In genomic region chrIII:5557246-5557819, ce11 we compare ENCODE assay signal across 2 worm cellular contexts.
A peak's percentile ranks its signal among the peaks of the same experiment; 100 is the strongest.
TF ChIP-seq lines count a peak whose summit lies in the region.

Gene rpc-2, plus strand, starts transcription at chrIII:5557365.

TF ChIP-seq in whole organism, L4 larva, 104 proteins besides CTCF, POLR2A, EP300 and RAD21 (continued from another document and continues in another):
- TF ChIP-seq lim-7 (GFP tag; IDR thresholded peaks at IDR 0.05; lab: Robert Waterston, UW) (peak; percentile 18; the same call in 1 of the 2 replicates), dmd-9 (GFP tag; IDR thresholded peaks at IDR 0.05; lab: Robert Waterston, UW) (no peak), F37D6.2 (tag; optimal IDR thresholded peaks at IDR 0.05; lab: Kevin White, UChicago) (no peak), zip-2 (tag; optimal IDR thresholded peaks at IDR 0.05; lab: Kevin White, UChicago) (no peak), fos-1 (tag; optimal IDR thresholded peaks at IDR 0.05; lab: Kevin White, UChicago) (no peak), nhr-6 (tag; optimal IDR thresholded peaks at IDR 0.05; lab: Kevin White, UChicago) (no peak), daf-12 (tag; optimal IDR thresholded peaks at IDR 0.05; lab: Kevin White, UChicago) (no peak), attf-4 (tag; optimal IDR thresholded peaks at IDR 0.05; lab: Kevin White, UChicago) (no peak), zfp-3 (GFP tag; conservative IDR thresholded peaks at IDR 0.05; lab: Robert Waterston, UW) (no peak; the same call in 1 of the 2 replicates), tra-1 (GFP tag; IDR thresholded peaks at IDR 0.05; lab: Robert Waterston, UW) (peak; percentile 23; the same call in 1 of the 2 replicates), F10B5.3 (tag; optimal IDR thresholded peaks at IDR 0.05; lab: Kevin White, UChicago) (no peak), nhr-76 (tag; optimal IDR thresholded peaks at IDR 0.05; lab: Kevin White, UChicago) (no peak), T26A8.4 (GFP tag; IDR thresholded peaks at IDR 0.05; lab: Robert Waterston, UW) (peak; percentile 52; the same call in 1 of the 2 replicates), hlh-30 (tag; optimal IDR thresholded peaks at IDR 0.05; lab: Kevin White, UChicago; ENCODE audit: insufficient read depth) (no peak), mdt-29 (GFP tag; IDR thresholded peaks at IDR 0.05; lab: Robert Waterston, UW) (peak; percentile 49; the same call in 1 of the 2 replicates), egl-27 (tag; optimal IDR thresholded peaks at IDR 0.05; lab: Kevin White, UChicago) (no peak), set-16 (GFP tag; IDR thresholded peaks at IDR 0.05; lab: Robert Waterston, UW) (no peak), daf-19 (GFP tag; conservative IDR thresholded peaks at IDR 0.05; lab: Robert Waterston, UW) (no peak), rbr-2 (tag; optimal IDR thresholded peaks at IDR 0.05; lab: Kevin White, UChicago) (no peak), nhr-28 (tag; optimal IDR thresholded peaks at IDR 0.05; lab: Kevin White, UChicago) (no peak), unc-130 (GFP tag; optimal IDR thresholded peaks at IDR 0.05; lab: Kevin White, UChicago) (no peak), hif-1 (tag; optimal IDR thresholded peaks at IDR 0.05; lab: Kevin White, UChicago) (no peak), nhr-42 (GFP tag; IDR thresholded peaks at IDR 0.05; lab: Robert Waterston, UW) (no peak), Y75B8A.6 (GFP tag; IDR thresholded peaks at IDR 0.05; lab: Robert Waterston, UW) (peak; percentile 16; the same call in 1 of the 2 replicates), mdl-1 (tag; optimal IDR thresholded peaks at IDR 0.05; lab: Kevin White, UChicago) (no peak), lin-13 (GFP tag; optimal IDR thresholded peaks at IDR 0.05; lab: Kevin White, UChicago) (no peak), unc-62 (GFP tag; optimal IDR thresholded peaks at IDR 0.05 in 1 of 2; lab: Kevin White, UChicago) (no peak), unc-62 (tag; optimal IDR thresholded peaks at IDR 0.05; lab: Kevin White, UChicago) (no peak), ztf-7 (tag; optimal IDR thresholded peaks at IDR 0.05; lab: Kevin White, UChicago) (no peak), nhr-237 (tag; optimal IDR thresholded peaks at IDR 0.05; lab: Kevin White, UChicago) (no peak), nhr-111 (GFP tag; optimal IDR thresholded peaks at IDR 0.05; lab: Kevin White, UChicago) (no peak), ceh-62 (tag; optimal IDR thresholded peaks at IDR 0.05; lab: Kevin White, UChicago) (no peak), nhr-25 (tag; optimal IDR thresholded peaks at IDR 0.05; lab: Kevin White, UChicago; ENCODE audit: borderline replicate concordance, insufficient read depth) (no peak), pha-4 (GFP tag; IDR thresholded peaks at IDR 0.05; lab: Robert Waterston, UW) (peak; percentile 47; the same call in 1 of the 2 replicates), pha-4 (tag; optimal IDR thresholded peaks at IDR 0.05; lab: Kevin White, UChicago) (no peak), dpl-1 (GFP tag; optimal IDR thresholded peaks at IDR 0.05; lab: Kevin White, UChicago) (no peak), php-3 (GFP tag; IDR thresholded peaks at IDR 0.05; lab: Robert Waterston, UW) (peak; percentile 44; the same call in 1 of the 2 replicates), ceh-28 (tag; optimal IDR thresholded peaks at IDR 0.05; lab: Kevin White, UChicago) (no peak), arid-1 (GFP tag; conservative IDR thresholded peaks at IDR 0.05; lab: Robert Waterston, UW) (peak; percentile 69; the same call in 1 of the 2 replicates), nhr-77 (tag; optimal IDR thresholded peaks at IDR 0.05; lab: Kevin White, UChicago) (no peak), F49E8.2 (tag; optimal IDR thresholded peaks at IDR 0.05; lab: Kevin White, UChicago; ENCODE audit: borderline replicate concordance) (no peak), nhr-102 (tag; optimal IDR thresholded peaks at IDR 0.05; lab: Kevin White, UChicago) (peak; percentile 9), cey-2 (tag; optimal IDR thresholded peaks at IDR 0.05; lab: Kevin White, UChicago; ENCODE audit: borderline replicate concordance, insufficient read depth) (no peak), unc-39 (tag; optimal IDR thresholded peaks at IDR 0.05; lab: Kevin White, UChicago) (no peak), snpc-1.2 (GFP tag; IDR thresholded peaks at IDR 0.05; lab: Robert Waterston, UW) (no peak), ceh-32 (tag; optimal IDR thresholded peaks at IDR 0.05; lab: Kevin White, UChicago; ENCODE audit: poor library complexity) (no peak), dmd-6 (GFP tag; IDR thresholded peaks at IDR 0.05; lab: Robert Waterston, UW) (no peak), spr-3 (GFP tag; optimal IDR thresholded peaks at IDR 0.05; lab: Kevin White, UChicago) (no peak), F26F4.8 (GFP tag; conservative IDR thresholded peaks at IDR 0.05; lab: Robert Waterston, UW) (no peak), daf-16 (GFP tag; optimal IDR thresholded peaks at IDR 0.05; lab: Kevin White, UChicago) (no peak), daf-16 (tag; optimal IDR thresholded peaks at IDR 0.05; lab: Kevin White, UChicago) (no peak), lsy-2 (tag; optimal IDR thresholded peaks at IDR 0.05; lab: Kevin White, UChicago) (no peak), ZK546.5 (tag; optimal IDR thresholded peaks at IDR 0.05; lab: Kevin White, UChicago) (no peak), Y105C5A.15 (GFP tag; IDR thresholded peaks at IDR 0.05; lab: Robert Waterston, UW) (no peak), dmd-8 (GFP tag; IDR thresholded peaks at IDR 0.05; lab: Robert Waterston, UW) (0 out of 2 replicates have a peak, but pooled peaks have one; percentile 51), spr-1 (tag; optimal IDR thresholded peaks at IDR 0.05; lab: Kevin White, UChicago) (peak; percentile 24), hmg-1.1 (GFP tag; IDR thresholded peaks at IDR 0.05; lab: Robert Waterston, UW) (no peak), lir-3 (tag; optimal IDR thresholded peaks at IDR 0.05; lab: Kevin White, UChicago) (no peak), zfp-2 (tag; optimal IDR thresholded peaks at IDR 0.05; lab: Kevin White, UChicago) (no peak), hlh-11 (tag; optimal IDR thresholded peaks at IDR 0.05; lab: Kevin White, UChicago) (no peak), mes-2 (tag; optimal IDR thresholded peaks at IDR 0.05; lab: Kevin White, UChicago; ENCODE audit: poor library complexity, severe bottlenecking) (no peak), madf-5 (GFP tag; IDR thresholded peaks at IDR 0.05; lab: Robert Waterston, UW) (no peak), nhr-11 (tag; optimal IDR thresholded peaks at IDR 0.05; lab: Kevin White, UChicago) (no peak), aly-2 (tag; optimal IDR thresholded peaks at IDR 0.05; lab: Kevin White, UChicago) (no peak), lin-38 (GFP tag; IDR thresholded peaks at IDR 0.05; lab: Robert Waterston, UW) (peak; percentile 50), D1046.2 (GFP tag; IDR thresholded peaks at IDR 0.05; lab: Robert Waterston, UW) (no peak)

TF ChIP-seq in whole organism, young adult, 124 proteins besides CTCF, POLR2A, EP300 and RAD21 (continued from another document):
- TF ChIP-seq F23B12.7 (tag; optimal IDR thresholded peaks at IDR 0.05; lab: Kevin White, UChicago; ENCODE audit: insufficient read depth), result no peak
- no peak for TF ChIP-seq ceh-27 (GFP tag; optimal IDR thresholded peaks at IDR 0.05; lab: Kevin White, UChicago)
- TF ChIP-seq F55B11.4 (tag; optimal IDR thresholded peaks at IDR 0.05; lab: Kevin White, UChicago; ENCODE audit: borderline replicate concordance, insufficient read depth), result no peak
- 0 out of 2 replicates have a peak, but pooled peaks have one; percentile 51 for TF ChIP-seq hmg-20 (GFP tag; IDR thresholded peaks at IDR 0.05; lab: Robert Waterston, UW)
- no peak for TF ChIP-seq tbx-9 (tag; optimal IDR thresholded peaks at IDR 0.05; lab: Kevin White, UChicago; ENCODE audit: borderline replicate concordance)
- 0 out of 2 replicates have a peak, but pooled peaks have one; percentile 15 for TF ChIP-seq dox-1 (GFP tag; IDR thresholded peaks at IDR 0.05; lab: Robert Waterston, UW)
- TF ChIP-seq ccch-3 (GFP tag; optimal IDR thresholded peaks at IDR 0.05; lab: Kevin White, UChicago), result no peak
- TF ChIP-seq let-526 (GFP tag; IDR thresholded peaks at IDR 0.05; lab: Robert Waterston, UW), result no peak
- no peak for TF ChIP-seq attf-6 (GFP tag; IDR thresholded peaks at IDR 0.05; lab: Robert Waterston, UW)
- TF ChIP-seq ztf-3 (GFP tag; optimal IDR thresholded peaks at IDR 0.05; lab: Kevin White, UChicago), result no peak
- no peak for TF ChIP-seq egrh-3 (GFP tag; IDR thresholded peaks at IDR 0.05; lab: Robert Waterston, UW)
- peak; percentile 72 for TF ChIP-seq hsf-1 (GFP tag; IDR thresholded peaks at IDR 0.05; lab: Robert Waterston, UW)
- TF ChIP-seq pbrm-1 (GFP tag; IDR thresholded peaks at IDR 0.05; lab: Robert Waterston, UW), result peak; percentile 32; the same call in 1 of the 2 replicates
- TF ChIP-seq chd-7 (tag; optimal IDR thresholded peaks at IDR 0.05; lab: Kevin White, UChicago), result peak; percentile 85
- TF ChIP-seq F33H1.4 (GFP tag; IDR thresholded peaks at IDR 0.05; lab: Robert Waterston, UW), result no peak
- peak; percentile 28 for TF ChIP-seq T26A5.8 (tag; optimal IDR thresholded peaks at IDR 0.05; lab: Kevin White, UChicago)
- TF ChIP-seq sea-2 (GFP tag; IDR thresholded peaks at IDR 0.05; lab: Robert Waterston, UW), result no peak
- no peak for TF ChIP-seq K12H6.12 (tag; optimal IDR thresholded peaks at IDR 0.05; lab: Kevin White, UChicago)
- TF ChIP-seq B0019.2 (GFP tag; conservative IDR thresholded peaks at IDR 0.05; lab: Robert Waterston, UW), result no peak
- TF ChIP-seq cebp-2 (GFP tag; IDR thresholded peaks at IDR 0.05; lab: Robert Waterston, UW), result 0 out of 2 replicates have a peak, but pooled peaks have one; percentile 34
- TF ChIP-seq zim-3 (tag; optimal IDR thresholded peaks at IDR 0.05; lab: Kevin White, UChicago), result no peak
- no peak for TF ChIP-seq B0261.1 (tag; optimal IDR thresholded peaks at IDR 0.05; lab: Kevin White, UChicago)
- TF ChIP-seq hlh-12 (tag; optimal IDR thresholded peaks at IDR 0.05; lab: Kevin White, UChicago), result no peak
- TF ChIP-seq ztf-22 (GFP tag; optimal IDR thresholded peaks at IDR 0.05; lab: Kevin White, UChicago), result no peak
- TF ChIP-seq ztf-6 (GFP tag; IDR thresholded peaks at IDR 0.05; lab: Robert Waterston, UW), result no peak
- TF ChIP-seq madf-3 (GFP tag; IDR thresholded peaks at IDR 0.05; lab: Robert Waterston, UW), result peak; percentile 47; the same call in 1 of the 2 replicates
- TF ChIP-seq F49E8.2 (tag; optimal IDR thresholded peaks at IDR 0.05; lab: Kevin White, UChicago; ENCODE audit: insufficient read depth), result no peak
- no peak for TF ChIP-seq mxl-1 (tag; optimal IDR thresholded peaks at IDR 0.05; lab: Kevin White, UChicago)
- peak; percentile 32 for TF ChIP-seq fkh-3 (tag; optimal IDR thresholded peaks at IDR 0.05; lab: Kevin White, UChicago)
- no peak for TF ChIP-seq unc-62 (GFP tag; optimal IDR thresholded peaks at IDR 0.05; lab: Kevin White, UChicago)
- TF ChIP-seq hlh-26 (GFP tag; conservative IDR thresholded peaks at IDR 0.05; lab: Robert Waterston, UW), result no peak
- peak; percentile 9 for TF ChIP-seq B0035.1 (tag; optimal IDR thresholded peaks at IDR 0.05; lab: Kevin White, UChicago)
- TF ChIP-seq nfyb-1 (GFP tag; IDR thresholded peaks at IDR 0.05; lab: Robert Waterston, UW), result no peak
- TF ChIP-seq ceh-100 (GFP tag; IDR thresholded peaks at IDR 0.05; lab: Robert Waterston, UW), result no peak
- no peak for TF ChIP-seq sdz-38 (tag; optimal IDR thresholded peaks at IDR 0.05; lab: Kevin White, UChicago)
- TF ChIP-seq F37B4.10 (GFP tag; IDR thresholded peaks at IDR 0.05; lab: Robert Waterston, UW), result no peak
- no peak for TF ChIP-seq snpc-1.3 (tag; optimal IDR thresholded peaks at IDR 0.05; lab: Kevin White, UChicago; ENCODE audit: insufficient read depth)
- TF ChIP-seq snpc-1.1 (tag; optimal IDR thresholded peaks at IDR 0.05; lab: Kevin White, UChicago; ENCODE audit: insufficient read depth), result no peak
- no peak for TF ChIP-seq hrde-1 (tag; optimal IDR thresholded peaks at IDR 0.05; lab: Kevin White, UChicago; ENCODE audit: borderline replicate concordance)
- peak; percentile 26 for TF ChIP-seq madf-10 (tag; optimal IDR thresholded peaks at IDR 0.05; lab: Kevin White, UChicago)
- peak; percentile 86 for TF ChIP-seq Y53G8AR.9 (GFP tag; conservative IDR thresholded peaks at IDR 0.05; lab: Robert Waterston, UW)
- no peak for TF ChIP-seq lin-40 (tag; optimal IDR thresholded peaks at IDR 0.05; lab: Kevin White, UChicago)
- no peak for TF ChIP-seq lir-1 (GFP tag; conservative IDR thresholded peaks at IDR 0.05; lab: Robert Waterston, UW)
- TF ChIP-seq hmg-1.2 (GFP tag; IDR thresholded peaks at IDR 0.05; lab: Robert Waterston, UW), result 0 out of 2 replicates have a peak, but pooled peaks have one; percentile 16
- no peak for TF ChIP-seq F57A8.1 (GFP tag; optimal IDR thresholded peaks at IDR 0.05; lab: Kevin White, UChicago)
- TF ChIP-seq madf-6 (GFP tag; IDR thresholded peaks at IDR 0.05; lab: Robert Waterston, UW), result peak; percentile 48; the same call in 1 of the 2 replicates
- no peak for TF ChIP-seq T07F8.4 (tag; optimal IDR thresholded peaks at IDR 0.05; lab: Kevin White, UChicago)
- TF ChIP-seq egl-44 (GFP tag; IDR thresholded peaks at IDR 0.05; lab: Robert Waterston, UW), result 0 out of 2 replicates have a peak, but pooled peaks have one; percentile 57
- no peak for TF ChIP-seq tbp1 (GFP tag; optimal IDR thresholded peaks at IDR 0.05; lab: Kevin White, UChicago)
- TF ChIP-seq ztf-26 (tag; optimal IDR thresholded peaks at IDR 0.05; lab: Kevin White, UChicago), result peak; percentile 3
- peak; percentile 52 for TF ChIP-seq ama-1 (optimal IDR thresholded peaks at IDR 0.05; lab: Kevin White, UChicago)
- TF ChIP-seq ama-1 (GFP tag; optimal IDR thresholded peaks at IDR 0.05; lab: Kevin White, UChicago), result no peak
- no peak for TF ChIP-seq lsy-27 (tag; optimal IDR thresholded peaks at IDR 0.05; lab: Kevin White, UChicago; ENCODE audit: borderline replicate concordance, insufficient read depth)
- peak; percentile 74 for TF ChIP-seq dpff-1 (tag; optimal IDR thresholded peaks at IDR 0.05; lab: Kevin White, UChicago)
- peak in 1 of 2 experiments; percentile 24 for TF ChIP-seq rec-8 (tag; optimal IDR thresholded peaks at IDR 0.05; lab: Kevin White, UChicago)
- 0 out of 2 replicates have a peak, but pooled peaks have one; percentile 39 for TF ChIP-seq C06A6.2 (GFP tag; conservative IDR thresholded peaks at IDR 0.05; lab: Robert Waterston, UW)
- no peak for TF ChIP-seq D2030.7 (GFP tag; IDR thresholded peaks at IDR 0.05; lab: Robert Waterston, UW)
- no peak for TF ChIP-seq lin-26 (GFP tag; IDR thresholded peaks at IDR 0.05; lab: Robert Waterston, UW)
- no peak for TF ChIP-seq somi-1 (GFP tag; optimal IDR thresholded peaks at IDR 0.05; lab: Kevin White, UChicago)
- TF ChIP-seq gei-17 (GFP tag; optimal IDR thresholded peaks at IDR 0.05; lab: Kevin White, UChicago), result no peak
- TF ChIP-seq zfh-2 (GFP tag; conservative IDR thresholded peaks at IDR 0.05; lab: Robert Waterston, UW), result peak; percentile 43; the same call in 1 of the 2 replicates
- TF ChIP-seq nfya-1 (tag; optimal IDR thresholded peaks at IDR 0.05; lab: Kevin White, UChicago; ENCODE audit: borderline replicate concordance, insufficient read depth), result no peak
- no peak for TF ChIP-seq ceh-79 (tag; optimal IDR thresholded peaks at IDR 0.05; lab: Kevin White, UChicago)
- TF ChIP-seq tlf-1 (GFP tag; optimal IDR thresholded peaks at IDR 0.05; lab: Kevin White, UChicago), result peak; percentile 25
- TF ChIP-seq dpl-1 (GFP tag; optimal IDR thresholded peaks at IDR 0.05; lab: Kevin White, UChicago), result no peak
- TF ChIP-seq attf-3 (GFP tag; conservative IDR thresholded peaks at IDR 0.05; lab: Robert Waterston, UW), result no peak
- peak; percentile 69 for TF ChIP-seq F52B5.7 (tag; optimal IDR thresholded peaks at IDR 0.05; lab: Kevin White, UChicago)
- no peak for TF ChIP-seq repo-1 (tag; optimal IDR thresholded peaks at IDR 0.05; lab: Kevin White, UChicago)
- TF ChIP-seq F39B2.1 (GFP tag; IDR thresholded peaks at IDR 0.05; lab: Robert Waterston, UW), result no peak
